Worm (Caenorhabditis elegans): ENCODE data around the gene ctbp-1.

The ctbp-1 gene

DNA sequence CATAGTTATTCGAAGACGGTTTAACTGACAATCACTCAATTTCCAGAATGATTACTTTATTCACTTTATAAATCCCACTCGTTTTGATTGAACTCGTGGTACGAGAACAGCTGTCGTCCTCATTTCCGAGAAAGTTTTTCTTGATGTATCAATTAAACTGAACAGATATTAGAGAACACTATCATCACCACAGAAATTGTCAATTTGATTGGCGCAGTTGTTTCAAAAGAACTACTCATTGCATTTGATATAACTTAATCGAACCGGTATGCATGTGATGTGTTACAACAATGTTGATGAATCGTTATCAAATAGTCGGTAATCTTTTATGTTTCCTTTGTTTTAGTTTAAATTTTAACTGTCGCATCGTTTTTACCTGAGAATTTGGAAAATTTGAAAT lies 25.5 kb upstream of the ctbp-1 start:
- TF ChIP-seq nhr-237 (tag; optimal IDR thresholded peaks at IDR 0.05) (no peak), zag-1 (tag; optimal IDR thresholded peaks at IDR 0.05) (no peak), crh-2 (tag; optimal IDR thresholded peaks at IDR 0.05) (peak; percentile 47), mbf-1 (tag; optimal IDR thresholded peaks at IDR 0.05) (no peak), dmd-4 (tag; optimal IDR thresholded peaks at IDR 0.05) (no peak), ztf-1 (GFP tag; conservative IDR thresholded peaks at IDR 0.05) (no peak), nhr-11 (tag; optimal IDR thresholded peaks at IDR 0.05) (no peak), C34F6.9 (tag; optimal IDR thresholded peaks at IDR 0.05) (peak; percentile 49), ceh-16 (tag; optimal IDR thresholded peaks at IDR 0.05) (no peak), unc-62 (GFP tag; optimal IDR thresholded peaks at IDR 0.05) (no peak), Y55F3AM.14 (GFP tag; optimal IDR thresholded peaks at IDR 0.05) (no peak), sma-3 (GFP tag; optimal IDR thresholded peaks at IDR 0.05) (peak; percentile 7), ztf-11 (tag; optimal IDR thresholded peaks at IDR 0.05) (no peak), elt-1 (tag; optimal IDR thresholded peaks at IDR 0.05) (no peak), snpc-4 (tag; optimal IDR thresholded peaks at IDR 0.05) (no peak), mdl-1 (tag; optimal IDR thresholded peaks at IDR 0.05) (no peak), ZK546.5 (tag; optimal IDR thresholded peaks at IDR 0.05) (no peak), R02D3.7 (tag; optimal IDR thresholded peaks at IDR 0.05) (no peak), fos-1 (tag; optimal IDR thresholded peaks at IDR 0.05) (peak; percentile 22), lin-11 (tag; optimal IDR thresholded peaks at IDR 0.05) (no peak), mab-5 (tag; optimal IDR thresholded peaks at IDR 0.05) (peak; percentile 38), ceh-82 (tag; optimal IDR thresholded peaks at IDR 0.05) (no peak), unc-55 (GFP tag; optimal IDR thresholded peaks at IDR 0.05) (no peak), skn-1 (tag; optimal IDR thresholded peaks at IDR 0.05) (no peak), nhr-77 (tag; optimal IDR thresholded peaks at IDR 0.05) (no peak), unc-39 (tag; optimal IDR thresholded peaks at IDR 0.05) (no peak), nhr-12 (tag; optimal IDR thresholded peaks at IDR 0.05) (no peak), nhr-21 (tag; optimal IDR thresholded peaks at IDR 0.05) (no peak), lin-13 (GFP tag; optimal IDR thresholded peaks at IDR 0.05) (no peak), lsy-2 (tag; optimal IDR thresholded peaks at IDR 0.05) (peak in 1 of 2 experiments; percentile 66), ama-1 (optimal IDR thresholded peaks at IDR 0.05) (no peak), gmeb-1 (tag; optimal IDR thresholded peaks at IDR 0.05) (no peak), sma-9 (GFP tag; optimal IDR thresholded peaks at IDR 0.05) (peak; percentile 81), sma-9 (tag; optimal IDR thresholded peaks at IDR 0.05) (no peak), nhr-25 (tag; optimal IDR thresholded peaks at IDR 0.05) (peak; percentile 52), nhr-129 (tag; optimal IDR thresholded peaks at IDR 0.05) (peak; percentile 41), alr-1 (tag; optimal IDR thresholded peaks at IDR 0.05) (no peak), F13H6.1 (tag; optimal IDR thresholded peaks at IDR 0.05) (peak; percentile 69), peb-1 (tag; optimal IDR thresholded peaks at IDR 0.05) (no peak), aly-2 (tag; optimal IDR thresholded peaks at IDR 0.05) (no peak), blmp-1 (tag; optimal IDR thresholded peaks at IDR 0.05; ENCODE audit: insufficient read depth) (peak; percentile 47), elt-3 (tag; optimal IDR thresholded peaks at IDR 0.05) (no peak), egl-27 (tag; optimal IDR thresholded peaks at IDR 0.05) (no peak), sem-4 (tag; optimal IDR thresholded peaks at IDR 0.05) (peak; percentile 76), ztf-4 (tag; optimal IDR thresholded peaks at IDR 0.05) (no peak), nhr-23 (tag; optimal IDR thresholded peaks at IDR 0.05) (no peak), nhr-6 (tag; optimal IDR thresholded peaks at IDR 0.05) (peak; percentile 15), lin-39 (tag; optimal IDR thresholded peaks at IDR 0.05) (no peak), nhr-10 (tag; optimal IDR thresholded peaks at IDR 0.05) (no peak)

DNA sequence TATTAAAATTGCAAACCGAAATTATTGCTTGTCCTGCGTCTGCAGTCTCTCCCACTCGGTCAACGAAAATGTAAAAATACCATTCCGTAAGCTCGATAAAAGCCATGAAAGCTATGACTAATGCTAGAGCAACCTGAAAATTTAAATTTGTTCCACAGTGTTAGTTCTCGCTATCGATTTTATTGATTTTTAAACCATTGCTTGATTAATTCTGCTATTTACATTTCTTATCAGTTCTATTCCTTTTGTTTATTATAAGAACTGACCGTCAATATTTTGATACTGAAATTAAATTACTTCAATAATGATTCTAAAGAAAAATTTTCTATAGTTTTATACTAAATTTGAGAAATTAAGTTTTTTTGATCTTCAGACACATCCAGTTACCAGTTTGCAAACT lies 23.4 kb upstream of the ctbp-1 start:
- TF ChIP-seq aly-2 (tag; optimal IDR thresholded peaks at IDR 0.05) (no peak), R02D3.7 (tag; optimal IDR thresholded peaks at IDR 0.05) (no peak), snpc-4 (tag; optimal IDR thresholded peaks at IDR 0.05) (no peak), ceh-16 (tag; optimal IDR thresholded peaks at IDR 0.05) (no peak), crh-2 (tag; optimal IDR thresholded peaks at IDR 0.05) (no peak), skn-1 (tag; optimal IDR thresholded peaks at IDR 0.05) (no peak), fos-1 (tag; optimal IDR thresholded peaks at IDR 0.05) (no peak), egl-27 (tag; optimal IDR thresholded peaks at IDR 0.05) (no peak), mbf-1 (tag; optimal IDR thresholded peaks at IDR 0.05) (no peak)

All from whole organism, L2 larva.